Fruit fly (Drosophila melanogaster) whole organism, embryonic: Measurements from ENCODE around the gene loaf.

ENCODE experiments used
- ATbp ChIP-seq: fragments of 200-800 bp; sonication (Bioruptor generic); optimal IDR thresholded peaks from 2 replicates; lab custom pipeline; 2017; ENCODE audit warnings: missing biosample characterization, mild to moderate bottlenecking, missing genetic modification characterization, missing genetic modification reagents
- Ada2b ChIP-seq: fragments of 200-800 bp; sonication (Bioruptor generic); IDR thresholded peaks from 2 replicates; pipeline ENCODE4 v1.3.6; 2022; ENCODE audit warnings: missing biosample characterization, missing genetic modification characterization
- Awh ChIP-seq: fragments of 200-800 bp; sonication (Bioruptor generic); IDR thresholded peaks from 2 replicates; pipeline ENCODE4, ENCODE4 v1.3.6; 2022; ENCODE audit warnings: missing biosample characterization, missing genetic modification characterization
- CG10267 ChIP-seq: fragments of 200-800 bp; sonication (Bioruptor generic); optimal IDR thresholded peaks from 2 replicates; lab custom pipeline; 2018; ENCODE audit warnings: missing biosample characterization, mild to moderate bottlenecking, missing genetic modification characterization, moderate library complexity
- CG10366 ChIP-seq: fragments of 200-800 bp; sonication (Bioruptor generic); IDR thresholded peaks from 2 replicates; pipeline ENCODE4 v1.3.6; 2022; ENCODE audit warnings: missing biosample characterization, missing genetic modification characterization
- CG12299 ChIP-seq: fragments of 200-800 bp; sonication (Bioruptor generic); optimal IDR thresholded peaks from 2 replicates; lab custom pipeline; 2018; ENCODE audit warnings: missing biosample characterization, mild to moderate bottlenecking, missing genetic modification characterization
- CG12659 ChIP-seq: fragments of 200-800 bp; sonication (Bioruptor generic); optimal IDR thresholded peaks from 3 replicates; lab custom pipeline; 2017; ENCODE audit warnings: mild to moderate bottlenecking, missing biosample characterization, missing genetic modification reagents, missing genetic modification characterization
- CG15011 ChIP-seq: fragments of 200-800 bp; sonication (Bioruptor generic); optimal IDR thresholded peaks from 3 replicates; lab custom pipeline; 2018; ENCODE audit warnings: missing biosample characterization, mild to moderate bottlenecking, missing genetic modification characterization
- CG1647 ChIP-seq: fragments of 200-800 bp; sonication (Bioruptor generic); optimal IDR thresholded peaks from 3 replicates; lab custom pipeline; 2016; ENCODE audit warnings: missing biosample characterization, missing genetic modification characterization
- CG16813 ChIP-seq: fragments of 200-800 bp; sonication (Bioruptor generic); IDR thresholded peaks from 3 replicates; pipeline ENCODE4 v1.3.6; 2022; ENCODE audit warnings: missing biosample characterization, missing genetic modification characterization; ENCODE audit not compliant: partially characterized antibody
- CG16815 ChIP-seq: fragments of 200-800 bp; sonication (Bioruptor generic); optimal IDR thresholded peaks from 3 replicates; lab custom pipeline; 2017; ENCODE audit warnings: missing biosample characterization, mild to moderate bottlenecking, missing genetic modification characterization
- CG17361 ChIP-seq: fragments of 200-800 bp; sonication (Bioruptor generic); IDR thresholded peaks from 3 replicates; pipeline ENCODE4 v1.3.6; 2022; ENCODE audit warnings: missing biosample characterization, missing genetic modification characterization
- CG31365 ChIP-seq: fragments of 200-800 bp; sonication (Bioruptor generic); optimal IDR thresholded peaks from 2 replicates; lab custom pipeline; 2018; ENCODE audit warnings: missing biosample characterization, mild to moderate bottlenecking, missing genetic modification characterization
- CG3847 ChIP-seq: fragments of 200-800 bp; sonication (Bioruptor generic); IDR thresholded peaks from 2 replicates; pipeline ENCODE4 v1.3.6; 2022; ENCODE audit warnings: missing biosample characterization, missing genetic modification characterization
- CG4854 ChIP-seq: fragments of 200-800 bp; sonication (Bioruptor generic); optimal IDR thresholded peaks from 2 replicates; lab custom pipeline; 2016; ENCODE audit warnings: missing biosample characterization, missing genetic modification characterization, inconsistent platforms
- CG6254 ChIP-seq: fragments of 200-800 bp; sonication (Bioruptor generic); optimal IDR thresholded peaks from 3 replicates; lab custom pipeline; 2017; ENCODE audit warnings: mild to moderate bottlenecking, missing biosample characterization, missing genetic modification reagents, missing genetic modification characterization
- CG6813 ChIP-seq: fragments of 200-800 bp; sonication (Bioruptor generic); optimal IDR thresholded peaks from 2 replicates; lab custom pipeline; 2017; ENCODE audit warnings: missing biosample characterization, missing genetic modification characterization, mild to moderate bottlenecking, moderate library complexity, missing genetic modification reagents
- CG7963 ChIP-seq: fragments of 200-800 bp; sonication (Bioruptor generic); IDR thresholded peaks from 3 replicates; pipeline ENCODE4 v1.3.6; 2022; ENCODE audit warnings: missing biosample characterization, missing genetic modification characterization; ENCODE audit not compliant: partially characterized antibody
- CG9797 ChIP-seq: fragments of 200-800 bp; sonication (Bioruptor generic); optimal IDR thresholded peaks from 3 replicates; lab custom pipeline; 2018; ENCODE audit warnings: missing biosample characterization, mild to moderate bottlenecking, missing genetic modification characterization
- CrebB ChIP-seq: fragments of 200-800 bp; sonication (Bioruptor generic); optimal IDR thresholded peaks from 3 replicates; lab custom pipeline; 2018; ENCODE audit warnings: missing biosample characterization, mild to moderate bottlenecking, missing genetic modification characterization
- D ChIP-seq, 2 experiments: fragments of 200-800 bp in 1 of 2; fragments of >200 bp in 1 of 2; sonication (Bioruptor generic) in 1 of 2; optimal IDR thresholded peaks; 2 replicates in 1 of 2; 3 replicates in 1 of 2; lab custom pipeline; 2017; ENCODE audit warnings: mild to moderate bottlenecking in 1 of 2, missing biosample characterization in 1 of 2, missing genetic modification characterization in 1 of 2, missing genetic modification reagents in 1 of 2
- Dfd ChIP-seq, 2 experiments: fragments of >200 bp; optimal IDR thresholded peaks; 2 replicates each; lab custom pipeline; 2017; ENCODE audit warnings: missing biosample characterization in 2 of 2, missing genetic modification characterization in 2 of 2
- Elba2 ChIP-seq: fragments of 200-800 bp; sonication (Bioruptor generic); optimal IDR thresholded peaks from 3 replicates; lab custom pipeline; 2016; ENCODE audit warnings: missing biosample characterization, missing genetic modification characterization
- H15 ChIP-seq: fragments of 200-800 bp; sonication (Bioruptor generic); IDR thresholded peaks from 3 replicates; pipeline ENCODE4 v1.3.6; 2022; ENCODE audit warnings: missing biosample characterization, missing genetic modification characterization
- HLH4C ChIP-seq: fragments of 200-800 bp; sonication (Bioruptor generic); IDR thresholded peaks from 3 replicates; pipeline ENCODE4 v1.3.6; 2022; ENCODE audit warnings: missing biosample characterization, missing genetic modification characterization; ENCODE audit not compliant: partially characterized antibody
- Lim3 ChIP-seq: fragments of 200-800 bp; sonication (Bioruptor generic); IDR thresholded peaks from 2 replicates; pipeline ENCODE4 v1.3.6; 2022; ENCODE audit warnings: missing biosample characterization, missing genetic modification characterization
- NC2α ChIP-seq: fragments of 200-800 bp; sonication (Bioruptor generic); optimal IDR thresholded peaks from 2 replicates; lab custom pipeline; 2016; ENCODE audit warnings: missing biosample characterization, missing genetic modification characterization
- Sox102F ChIP-seq: fragments of 200-800 bp; sonication (Bioruptor generic); optimal IDR thresholded peaks from 2 replicates; lab custom pipeline; 2018; ENCODE audit warnings: missing biosample characterization, mild to moderate bottlenecking, missing genetic modification characterization, moderate library complexity
- Xrp1 ChIP-seq: fragments of 200-800 bp; sonication (Bioruptor generic); IDR thresholded peaks from 2 replicates; pipeline ENCODE4 v1.3.6; 2022; ENCODE audit warnings: missing biosample characterization, missing genetic modification characterization
- dmrt11E ChIP-seq: fragments of 200-800 bp; sonication (Bioruptor generic); optimal IDR thresholded peaks from 3 replicates; lab custom pipeline; 2018; ENCODE audit warnings: missing biosample characterization, mild to moderate bottlenecking, missing genetic modification characterization, moderate library complexity
- emc ChIP-seq: fragments of 200-800 bp; sonication (Bioruptor generic); optimal IDR thresholded peaks from 2 replicates; lab custom pipeline; 2016; ENCODE audit warnings: missing biosample characterization, missing genetic modification characterization
- fd64A ChIP-seq: fragments of 200-800 bp; sonication (Bioruptor generic); optimal IDR thresholded peaks from 3 replicates; lab custom pipeline; 2018; ENCODE audit warnings: missing biosample characterization, mild to moderate bottlenecking, missing genetic modification characterization
- grn ChIP-seq: fragments of 200-800 bp; sonication (Bioruptor generic); optimal IDR thresholded peaks from 3 replicates; lab custom pipeline; 2017; ENCODE audit warnings: missing biosample characterization, missing genetic modification characterization
- lab ChIP-seq: fragments of 200-800 bp; sonication (Bioruptor generic); optimal IDR thresholded peaks from 3 replicates; lab custom pipeline; 2017; ENCODE audit warnings: missing biosample characterization, missing genetic modification characterization, mild to moderate bottlenecking, moderate library complexity, missing genetic modification reagents
- lmd ChIP-seq: fragments of 200-800 bp; sonication (Bioruptor generic); IDR thresholded peaks from 2 replicates; pipeline ENCODE4 v1.3.6; 2022; ENCODE audit warnings: missing biosample characterization, missing genetic modification characterization
- pb ChIP-seq: fragments of 200-800 bp; sonication (Bioruptor generic); optimal IDR thresholded peaks from 3 replicates; lab custom pipeline; 2016; ENCODE audit warnings: missing biosample characterization, missing genetic modification characterization
- pfk ChIP-seq: fragments of 200-800 bp; sonication (Bioruptor generic); optimal IDR thresholded peaks from 2 replicates; lab custom pipeline; 2018; ENCODE audit warnings: missing biosample characterization, mild to moderate bottlenecking, missing genetic modification characterization, moderate library complexity
- pum ChIP-seq: fragments of 200-800 bp; sonication (Bioruptor generic); optimal IDR thresholded peaks from 2 replicates; lab custom pipeline; 2016; ENCODE audit warnings: missing biosample characterization, missing genetic modification characterization
- sens ChIP-seq: fragments of 200-800 bp; sonication (Bioruptor generic); peaks from one replicate; lab custom pipeline; 2016; ENCODE audit warnings: missing biosample characterization, missing genetic modification characterization
- toy ChIP-seq: fragments of 200-800 bp; sonication (Bioruptor generic); IDR thresholded peaks from 2 replicates; pipeline ENCODE4 v1.3.6; 2022; ENCODE audit warnings: missing biosample characterization, missing genetic modification characterization

The loaf gene

dm6 chr3L:11683819-11684521, 82.0 kb downstream of the loaf start, which contains the start of gene Sugb (continued):
- peak; percentile 0 for TF ChIP-seq CG6254 (GFP tag; lab: Kevin White, UChicago)
- TF ChIP-seq pum (GFP tag; lab: Kevin White, UChicago), result peak; percentile 49
- TF ChIP-seq grn (GFP tag; lab: Kevin White, UChicago), result no peak
- TF ChIP-seq pb (GFP tag; lab: Kevin White, UChicago), result peak; percentile 47
- peak; percentile 36 for TF ChIP-seq pfk
- peak; percentile 23 for TF ChIP-seq dmrt11E (tag; lab: Kevin White, UChicago)
- TF ChIP-seq CG10366, result peak; percentile 40; the same call in 1 of the 2 replicates
- peak; percentile 78 for TF ChIP-seq Xrp1
- TF ChIP-seq CG6813, result peak; percentile 42
- TF ChIP-seq emc (GFP tag; lab: Kevin White, UChicago), result no peak
- peak; percentile 14 for TF ChIP-seq CG15011
- TF ChIP-seq CG16813 (GFP tag; lab: Robert Waterston, UW), result peak; percentile 52
- no peak for TF ChIP-seq D (optimal IDR thresholded peaks at IDR 0.05; lab: Kevin White, UChicago)
- TF ChIP-seq D (GFP tag; optimal IDR thresholded peaks at IDR 0.05; lab: Kevin White, UChicago), result peak; percentile 2
- peak; percentile 77 for TF ChIP-seq lab
- peak; percentile 65 for TF ChIP-seq CG12659 (GFP tag; lab: Kevin White, UChicago)
- TF ChIP-seq CG17361, result peak; percentile 48; the same call in 2 of the 3 replicates
- no peak for TF ChIP-seq fd64A (GFP tag; lab: Kevin White, UChicago)
- peak; percentile 92 for TF ChIP-seq sens (GFP tag; lab: Kevin White, UChicago)
- TF ChIP-seq CG7963, result no peak
- peak; percentile 43 for TF ChIP-seq ATbp (GFP tag; lab: Kevin White, UChicago)
- TF ChIP-seq Awh (GFP tag; lab: Robert Waterston, UW), result peak; percentile 35; the same call in 1 of the 2 replicates
- peak; percentile 52; the same call in 1 of the 3 replicates for TF ChIP-seq H15
- TF ChIP-seq CG1647 (GFP tag; lab: Kevin White, UChicago), result peak; percentile 73
- TF ChIP-seq Elba2 (GFP tag; lab: Kevin White, UChicago), result peak; percentile 0
- TF ChIP-seq CG10267 (tag; lab: Kevin White, UChicago), result peak; percentile 35
- TF ChIP-seq CG3847 (GFP tag; lab: Robert Waterston, UW), result peak; percentile 61
- TF ChIP-seq Ada2b (GFP tag; lab: Robert Waterston, UW), result no peak; the same call in 1 of the 2 replicates
- TF ChIP-seq HLH4C (GFP tag; lab: Robert Waterston, UW), result no peak; the same call in 2 of the 3 replicates
- TF ChIP-seq CG16815 (GFP tag; lab: Kevin White, UChicago), result no peak
- no peak for TF ChIP-seq Dfd (GFP tag; optimal IDR thresholded peaks at IDR 0.05; lab: Kevin White, UChicago)
- no peak for TF ChIP-seq Lim3 (GFP tag; lab: Robert Waterston, UW)
- TF ChIP-seq CG31365, result no peak
- TF ChIP-seq CrebB (tag; lab: Kevin White, UChicago), result peak; percentile 58
- TF ChIP-seq lmd, result peak; percentile 70; the same call in 1 of the 2 replicates
- TF ChIP-seq Sox102F (GFP tag; lab: Kevin White, UChicago), result peak; percentile 42
- TF ChIP-seq toy (GFP tag; lab: Robert Waterston, UW), result no peak
- TF ChIP-seq CG4854 (GFP tag; lab: Kevin White, UChicago), result no peak
- TF ChIP-seq NC2α (GFP tag; lab: Kevin White, UChicago), result no peak
- no peak for TF ChIP-seq CG9797 (GFP tag; lab: Kevin White, UChicago)
- peak; percentile 65 for TF ChIP-seq CG12299
